Fruit fly (Drosophila melanogaster): ENCODE data around the gene AOX4.

DNA sequence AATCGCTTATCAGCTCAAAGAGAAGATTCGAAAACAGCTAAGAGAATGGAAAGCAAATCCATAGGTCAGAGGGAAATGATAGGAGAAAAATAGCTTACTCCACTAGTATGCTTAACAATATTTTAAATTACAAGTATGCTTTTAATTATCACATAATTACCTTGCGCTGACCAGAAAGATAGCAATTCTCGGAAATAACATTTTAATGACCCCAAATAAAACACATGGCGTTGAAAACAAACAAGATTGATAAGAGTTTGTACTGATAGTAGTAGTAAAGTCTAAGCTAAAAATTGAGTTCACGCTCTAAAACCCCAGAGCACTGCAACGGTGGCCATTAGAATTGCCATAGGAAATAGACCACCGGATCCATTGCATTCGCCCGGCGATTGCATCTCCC, 44.9 kb downstream of the AOX4 start:
- no peak for TF ChIP-seq usp (GFP tag; optimal IDR thresholded peaks at IDR 0.05)
- no peak for TF ChIP-seq psq (optimal IDR thresholded peaks at IDR 0.05)
- no peak for TF ChIP-seq EcR (GFP tag; optimal IDR thresholded peaks at IDR 0.05)
- no peak for TF ChIP-seq Dll (optimal IDR thresholded peaks at IDR 0.05)
- TF ChIP-seq CG8478 (optimal IDR thresholded peaks at IDR 0.05), result no peak

Data from whole organism.